Worm (Caenorhabditis elegans): ENCODE data around the gene srlf-32.

- no peak for TF ChIP-seq nhr-11 (tag; optimal IDR thresholded peaks at IDR 0.05)
- TF ChIP-seq unc-39 (tag; optimal IDR thresholded peaks at IDR 0.05): no peak
Measured at ce11 chrIV:11903676-11904075, 22.1 kb upstream of the srlf-32 start.

Measured in whole organism, L3 larva.